Worm (Caenorhabditis elegans): ENCODE measurements around the gene dohh-1.

- TF ChIP-seq tab-1 (GFP tag; IDR thresholded peaks at IDR 0.05) (no peak), klf-2 (GFP tag; conservative IDR thresholded peaks at IDR 0.05) (no peak), ref-1 (GFP tag; conservative IDR thresholded peaks at IDR 0.05) (no peak), cog-1 (tag; optimal IDR thresholded peaks at IDR 0.05) (no peak), T22C8.4 (GFP tag; IDR thresholded peaks at IDR 0.05) (no peak), ztf-29 (GFP tag; IDR thresholded peaks at IDR 0.05) (no peak), flt-1 (GFP tag; IDR thresholded peaks at IDR 0.05) (no peak), med-1 (GFP tag; optimal IDR thresholded peaks at IDR 0.05; ENCODE audit: insufficient read depth) (no peak), ztf-23 (GFP tag; IDR thresholded peaks at IDR 0.05) (no peak)
Measured at ce11 chrII:10582318-10582717, 2.6 kb downstream of the dohh-1 start, which contains the start of gene mrps-22.
